Worm (Caenorhabditis elegans) whole organism, L2 larva: ENCODE data around the gene T11B7.2.

ENCODE experiments used
- nhr-12 ChIP-seq: fragments of 150-350 bp; optimal IDR thresholded peaks from 2 replicates; lab custom pipeline; 2014; ENCODE audit warnings: missing biosample characterization, missing genetic modification characterization
- nhr-25 ChIP-seq: fragments of 150-350 bp; sonication (generic microtip); optimal IDR thresholded peaks from 3 replicates; lab custom pipeline; 2014; ENCODE audit warnings: missing biosample characterization, missing genetic modification characterization
- unc-55 ChIP-seq: fragments of 150-350 bp; sonication (generic microtip); optimal IDR thresholded peaks from 3 replicates; lab custom pipeline; 2014; ENCODE audit warnings: missing biosample characterization, missing genetic modification reagents, missing genetic modification characterization
- ztf-11 ChIP-seq: sonication (generic microtip); optimal IDR thresholded peaks from 2 replicates; lab custom pipeline; 2017; ENCODE audit warnings: missing biosample characterization, missing genetic modification characterization

ce11 chrIV:8848983-8849382 lies 4.6 kb upstream of the T11B7.2 start:
- no peak for TF ChIP-seq nhr-12
- TF ChIP-seq nhr-25 (tag; lab: Kevin White, UChicago), result no peak
- TF ChIP-seq unc-55 (GFP tag; lab: Kevin White, UChicago), result no peak
- TF ChIP-seq ztf-11 (tag; lab: Kevin White, UChicago), result no peak
